Fruit fly (Drosophila melanogaster): ENCODE measurements around the gene Cp19.

- no peak for TF ChIP-seq CG3281 (GFP tag; optimal IDR thresholded peaks at IDR 0.05)
- no peak for TF ChIP-seq vfl (GFP tag; optimal IDR thresholded peaks at IDR 0.05)
- TF ChIP-seq da (GFP tag; optimal IDR thresholded peaks at IDR 0.05) = no peak
- no peak for TF ChIP-seq en (GFP tag; optimal IDR thresholded peaks at IDR 0.05)
- no peak for TF ChIP-seq dm (GFP tag; optimal IDR thresholded peaks at IDR 0.05)
- TF ChIP-seq z (GFP tag; IDR thresholded peaks at IDR 0.05) = no peak
- no peak for TF ChIP-seq cato (GFP tag; optimal IDR thresholded peaks at IDR 0.05; ENCODE audit: borderline replicate concordance)
- no peak for TF ChIP-seq pb (GFP tag; optimal IDR thresholded peaks at IDR 0.05)
- TF ChIP-seq gsb (GFP tag; IDR thresholded peaks at IDR 0.05) = no peak
- no peak for TF ChIP-seq CG11398 (GFP tag; optimal IDR thresholded peaks at IDR 0.05)
These were observed 16.8 kb upstream of the Cp19 start for dm6 chr3L:8712913-8713312.
